Worm (Caenorhabditis elegans): ENCODE measurements around the gene F58A6.5.

DNA sequence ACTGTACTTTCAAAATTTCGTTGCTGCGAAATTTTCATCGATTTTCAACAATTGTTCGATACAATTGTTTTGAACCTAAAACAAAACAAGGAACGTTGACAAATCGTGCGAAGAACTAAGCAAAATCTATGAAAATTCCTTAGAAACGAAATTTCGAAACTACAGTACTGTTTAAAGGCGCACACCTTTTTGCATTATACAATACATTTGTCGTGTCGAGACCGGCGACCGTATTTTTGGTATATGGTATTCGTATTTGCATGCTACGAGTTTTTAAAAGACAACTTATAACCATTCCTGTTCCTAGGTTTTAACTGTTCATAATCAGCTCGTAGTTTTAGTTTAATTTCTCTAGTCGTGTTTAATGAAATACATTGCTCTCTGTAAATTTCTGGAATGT lies 30.4 kb upstream of the F58A6.5 start:
- TF ChIP-seq him-1 (tag; optimal IDR thresholded peaks at IDR 0.05) (no peak), dao-5 (tag; optimal IDR thresholded peaks at IDR 0.05) (no peak)
